Worm (Caenorhabditis elegans) whole organism, midembryonic: ENCODE measurements around the gene dgk-4.

Experiments used
- T22C8.4 ChIP-seq: fragments of 200-800 bp; sonication (Bioruptor generic); IDR thresholded peaks from 2 replicates; pipeline ENCODE4 v1.3.6; 2022; ENCODE audit warnings: missing genetic modification characterization, missing compliant biosample characterization
- cog-1 ChIP-seq: sonication (generic microtip); optimal IDR thresholded peaks from 2 replicates; lab custom pipeline; 2016; ENCODE audit warnings: missing genetic modification characterization, missing compliant biosample characterization
- flt-1 ChIP-seq: fragments of 200-800 bp; sonication (Bioruptor generic); IDR thresholded peaks from 2 replicates; pipeline ENCODE4 v1.3.6; 2022; ENCODE audit warnings: missing genetic modification characterization, missing compliant biosample characterization
- klf-2 ChIP-seq: fragments of 200-800 bp; sonication (Bioruptor generic); conservative IDR thresholded peaks from 2 replicates; pipeline ENCODE4 v1.3.6; 2022; ENCODE audit warnings: missing genetic modification reagents, missing genetic modification characterization, missing compliant biosample characterization
- med-1 ChIP-seq: sonication (generic microtip); optimal IDR thresholded peaks from 2 replicates; lab custom pipeline; 2017; ENCODE audit warnings: missing genetic modification characterization, mild to moderate bottlenecking, missing compliant biosample characterization, antibody characterized with exemption, missing genetic modification reagents; ENCODE audit not compliant: insufficient read depth
- ref-1 ChIP-seq: fragments of 200-800 bp; sonication (Bioruptor generic); conservative IDR thresholded peaks from 2 replicates; pipeline ENCODE4 v1.3.6; 2022; ENCODE audit warnings: missing genetic modification reagents, missing genetic modification characterization, missing compliant biosample characterization
- tab-1 ChIP-seq: fragments of 200-800 bp; sonication (Bioruptor generic); IDR thresholded peaks from 2 replicates; pipeline ENCODE4 v1.3.6; 2022; ENCODE audit warnings: missing genetic modification characterization, missing compliant biosample characterization
- ztf-23 ChIP-seq: fragments of 200-800 bp; sonication (Bioruptor generic); IDR thresholded peaks from 2 replicates; pipeline ENCODE4 v1.3.6; 2022; ENCODE audit warnings: missing genetic modification reagents, missing genetic modification characterization, missing compliant biosample characterization
- ztf-29 ChIP-seq: fragments of 200-800 bp; sonication (Bioruptor generic); IDR thresholded peaks from 2 replicates; pipeline ENCODE4 v1.3.6; 2022; ENCODE audit warnings: missing genetic modification reagents, missing genetic modification characterization, missing compliant biosample characterization

Gene dgk-4

ce11 chrIV:8605217-8605616 lies 25.9 kb upstream of the dgk-4 start:
- TF ChIP-seq tab-1 (GFP tag; lab: Robert Waterston, UW) = no peak
- no peak for TF ChIP-seq cog-1 (tag; lab: Kevin White, UChicago)
- no peak for TF ChIP-seq ref-1
- no peak for TF ChIP-seq flt-1 (GFP tag; lab: Robert Waterston, UW)
- no peak for TF ChIP-seq ztf-23
- no peak for TF ChIP-seq klf-2
- no peak for TF ChIP-seq T22C8.4 (GFP tag; lab: Robert Waterston, UW)

- no peak for TF ChIP-seq tab-1 (GFP tag; lab: Robert Waterston, UW)
- no peak for TF ChIP-seq ztf-23
- TF ChIP-seq T22C8.4 (GFP tag; lab: Robert Waterston, UW) = no peak
- no peak for TF ChIP-seq flt-1 (GFP tag; lab: Robert Waterston, UW)
- TF ChIP-seq ztf-29 = no peak
- TF ChIP-seq med-1 (GFP tag; lab: Kevin White, UChicago) = no peak
Observed at ce11 chrIV:8608204-8608603, 22.9 kb upstream of the dgk-4 start.

ce11 chrIV:8608934-8609333 lies 22.2 kb upstream of the dgk-4 start, which contains the start of gene F42A9.6:
Gene F42A9.6 (plus strand): TSS chrIV:8609234.
- no peak for TF ChIP-seq ref-1

- TF ChIP-seq klf-2 = no peak
- TF ChIP-seq ztf-29 = no peak
Observed at ce11 chrIV:8611886-8612542, 19.1 kb upstream of the dgk-4 start, which contains the start of the genes F42A9.17 and cyp-33E2. Gene F42A9.17 (minus strand): TSS chrIV:8611936. Gene cyp-33E2 (plus strand): TSS chrIV:8612334.

- no peak for TF ChIP-seq T22C8.4 (GFP tag; lab: Robert Waterston, UW)
- TF ChIP-seq flt-1 (GFP tag; lab: Robert Waterston, UW) = no peak
- no peak for TF ChIP-seq ref-1
- no peak for TF ChIP-seq tab-1 (GFP tag; lab: Robert Waterston, UW)
- TF ChIP-seq med-1 (GFP tag; lab: Kevin White, UChicago) = no peak
- no peak for TF ChIP-seq klf-2
- no peak for TF ChIP-seq cog-1 (tag; lab: Kevin White, UChicago)
- TF ChIP-seq ztf-29 = no peak
- TF ChIP-seq ztf-23 = no peak
Observed at ce11 chrIV:8614680-8615079, 16.5 kb upstream of the dgk-4 start, which contains the start of gene cyp-33E3. Gene cyp-33E3 (plus strand): TSS chrIV:8614995.

- TF ChIP-seq ztf-23 = no peak
Observed at ce11 chrIV:8615314-8615713, 15.8 kb upstream of the dgk-4 start.

ce11 chrIV:8617047-8617446 lies 14.1 kb upstream of the dgk-4 start, which contains the start of the genes F42A9.7 and F42A9.3:
Gene F42A9.7 (minus strand): TSS chrIV:8617147.
Gene F42A9.3 (plus strand): TSS chrIV:8617260.
- TF ChIP-seq med-1 (GFP tag; lab: Kevin White, UChicago) (no peak), flt-1 (GFP tag; lab: Robert Waterston, UW) (no peak), klf-2 (no peak), ztf-29 (no peak), T22C8.4 (GFP tag; lab: Robert Waterston, UW) (no peak)

- TF ChIP-seq flt-1 (GFP tag; lab: Robert Waterston, UW) = no peak
- no peak for TF ChIP-seq T22C8.4 (GFP tag; lab: Robert Waterston, UW)
- no peak for TF ChIP-seq med-1 (GFP tag; lab: Kevin White, UChicago)
- TF ChIP-seq tab-1 (GFP tag; lab: Robert Waterston, UW) = no peak
- TF ChIP-seq cog-1 (tag; lab: Kevin White, UChicago) = no peak
- TF ChIP-seq ztf-29 = no peak
Observed at ce11 chrIV:8618698-8619097, 12.4 kb upstream of the dgk-4 start, which contains the start of gene F42A9.8. Gene F42A9.8 (minus strand): TSS chrIV:8618785.

ce11 chrIV:8620102-8620733 lies 10.9 kb upstream of the dgk-4 start, which contains the start of gene lin-49:
Gene lin-49 (plus strand): TSS chrIV:8620683.
- no peak for TF ChIP-seq klf-2
- peak; percentile 43 for TF ChIP-seq cog-1 (tag; lab: Kevin White, UChicago)

- no peak for TF ChIP-seq ref-1
- TF ChIP-seq ztf-29 = no peak
- no peak for TF ChIP-seq T22C8.4 (GFP tag; lab: Robert Waterston, UW)
- no peak for TF ChIP-seq tab-1 (GFP tag; lab: Robert Waterston, UW)
- TF ChIP-seq ztf-23 = no peak
- no peak for TF ChIP-seq klf-2
- TF ChIP-seq flt-1 (GFP tag; lab: Robert Waterston, UW) = no peak
- no peak for TF ChIP-seq cog-1 (tag; lab: Kevin White, UChicago)
- TF ChIP-seq med-1 (GFP tag; lab: Kevin White, UChicago) = no peak
Observed at ce11 chrIV:8625730-8626129, 5.4 kb upstream of the dgk-4 start.

- TF ChIP-seq med-1 (GFP tag; lab: Kevin White, UChicago) (no peak), flt-1 (GFP tag; lab: Robert Waterston, UW) (no peak), T22C8.4 (GFP tag; lab: Robert Waterston, UW) (no peak), tab-1 (GFP tag; lab: Robert Waterston, UW) (no peak), cog-1 (tag; lab: Kevin White, UChicago) (no peak), ref-1 (no peak), klf-2 (no peak), ztf-29 (no peak), ztf-23 (no peak)
Observed at ce11 chrIV:8626294-8626693, 4.8 kb upstream of the dgk-4 start.
